Worm (Caenorhabditis elegans): Measurements from ENCODE around the gene dpy-7.

ce11 chrX:7582223-7582622, 44.6 kb upstream of the dpy-7 start:
- no peak for TF ChIP-seq elt-2 (tag; optimal IDR thresholded peaks at IDR 0.05)
- TF ChIP-seq mdl-1 (tag; optimal IDR thresholded peaks at IDR 0.05) = no peak
- no peak for TF ChIP-seq blmp-1 (tag; optimal IDR thresholded peaks at IDR 0.05)
- TF ChIP-seq lin-35 (GFP tag; optimal IDR thresholded peaks at IDR 0.05) = no peak
- no peak for TF ChIP-seq ztf-11 (tag; optimal IDR thresholded peaks at IDR 0.05)
- no peak for TF ChIP-seq lsy-2 (tag; optimal IDR thresholded peaks at IDR 0.05)
- no peak for TF ChIP-seq sup-37 (GFP tag; optimal IDR thresholded peaks at IDR 0.05)
- TF ChIP-seq lin-13 (GFP tag; optimal IDR thresholded peaks at IDR 0.05) = no peak
- no peak for TF ChIP-seq elt-3 (tag; optimal IDR thresholded peaks at IDR 0.05)
- no peak for TF ChIP-seq nhr-85 (tag)
- TF ChIP-seq mab-9 (GFP tag; IDR thresholded peaks at IDR 0.05) = no peak
- TF ChIP-seq nhr-28 (tag; optimal IDR thresholded peaks at IDR 0.05) = no peak

Measured in whole organism, L1 larva.